Worm (Caenorhabditis elegans) whole organism, mixed stage, embryonic: ENCODE data around the gene hint-3.

Source experiments
- M03D4.4 ChIP-seq: sonication (generic microtip); optimal IDR thresholded peaks from 2 replicates; lab custom pipeline; 2017; ENCODE audit warnings: mild to moderate bottlenecking, missing genetic modification characterization, missing compliant biosample characterization
- bed-3 ChIP-seq: fragments of 200-800 bp; sonication (Bioruptor generic); optimal IDR thresholded peaks from 3 replicates; lab custom pipeline; 2018; ENCODE audit warnings: mild to moderate bottlenecking, missing genetic modification characterization, moderate library complexity, missing compliant biosample characterization
- blmp-1 ChIP-seq: fragments of 150-350 bp; optimal IDR thresholded peaks from 2 replicates; lab custom pipeline; 2014; ENCODE audit warnings: missing biosample characterization, missing genetic modification characterization
- ceh-39 ChIP-seq: fragments of 150-350 bp; optimal IDR thresholded peaks from 2 replicates; lab custom pipeline; 2014; ENCODE audit warnings: missing biosample characterization, missing genetic modification characterization
- ceh-43 ChIP-seq: fragments of 200-800 bp; sonication (Bioruptor generic); optimal IDR thresholded peaks from 2 replicates; lab custom pipeline; 2018; ENCODE audit warnings: mild to moderate bottlenecking, missing genetic modification characterization, moderate library complexity, missing compliant biosample characterization
- ces-1 ChIP-seq: fragments of 150-350 bp; optimal IDR thresholded peaks from 2 replicates; lab custom pipeline; 2014; ENCODE audit warnings: missing biosample characterization, missing genetic modification reagents, missing genetic modification characterization
- cnd-1 ChIP-seq: fragments of 200-800 bp; sonication (Bioruptor generic); optimal IDR thresholded peaks from 2 replicates; lab custom pipeline; 2018; ENCODE audit warnings: mild to moderate bottlenecking, missing genetic modification characterization, missing compliant biosample characterization
- drap-1 ChIP-seq: fragments of 200-800 bp; sonication (Bioruptor generic); optimal IDR thresholded peaks from 3 replicates; lab custom pipeline; 2018; ENCODE audit warnings: mild to moderate bottlenecking, missing genetic modification characterization, missing compliant biosample characterization
- elt-1 ChIP-seq: sonication (generic microtip); optimal IDR thresholded peaks from 2 replicates; lab custom pipeline; 2017; ENCODE audit warnings: missing genetic modification characterization, mild to moderate bottlenecking, missing compliant biosample characterization, antibody characterized with exemption, moderate library complexity, borderline replicate concordance; ENCODE audit not compliant: insufficient read depth
- elt-3 ChIP-seq: fragments of 150-350 bp; optimal IDR thresholded peaks from 2 replicates; lab custom pipeline; 2014; ENCODE audit warnings: missing biosample characterization, missing genetic modification characterization
- flh-1 ChIP-seq: fragments of 200-800 bp; sonication (Bioruptor generic); optimal IDR thresholded peaks from 2 replicates; lab custom pipeline; 2018; ENCODE audit warnings: mild to moderate bottlenecking, missing genetic modification characterization, moderate library complexity, missing compliant biosample characterization
- ham-2 ChIP-seq: fragments of 200-800 bp; sonication (Bioruptor generic); optimal IDR thresholded peaks from 2 replicates; lab custom pipeline; 2018; ENCODE audit warnings: mild to moderate bottlenecking, missing genetic modification characterization, missing compliant biosample characterization
- hlh-1 ChIP-seq: fragments of 150-350 bp; optimal IDR thresholded peaks from 2 replicates; lab custom pipeline; 2014; ENCODE audit warnings: missing biosample characterization, missing genetic modification reagents, missing genetic modification characterization
- lin-13 ChIP-seq: fragments of 150-350 bp; optimal IDR thresholded peaks from 2 replicates; lab custom pipeline; 2014; ENCODE audit warnings: missing biosample characterization, missing genetic modification characterization
- lin-32 ChIP-seq: fragments of 200-800 bp; sonication (Bioruptor generic); optimal IDR thresholded peaks from 2 replicates; lab custom pipeline; 2018; ENCODE audit warnings: mild to moderate bottlenecking, missing genetic modification characterization, missing compliant biosample characterization
- lsy-2 ChIP-seq: fragments of 150-350 bp; optimal IDR thresholded peaks from 2 replicates; lab custom pipeline; 2014; ENCODE audit warnings: missing biosample characterization, missing genetic modification characterization
- mab-5 ChIP-seq: fragments of 150-350 bp; optimal IDR thresholded peaks from 2 replicates; lab custom pipeline; 2014; ENCODE audit warnings: missing biosample characterization, missing genetic modification characterization
- mep-1 ChIP-seq: fragments of 150-350 bp; optimal IDR thresholded peaks from 2 replicates; lab custom pipeline; 2017; ENCODE audit warnings: missing biosample characterization, missing genetic modification reagents, missing genetic modification characterization, inconsistent platforms
- mls-2 ChIP-seq: sonication (generic microtip); optimal IDR thresholded peaks from 2 replicates; lab custom pipeline; 2016; ENCODE audit warnings: mild to moderate bottlenecking, missing genetic modification characterization, moderate library complexity, missing compliant biosample characterization
- nhr-12 ChIP-seq: fragments of 150-350 bp; optimal IDR thresholded peaks from 2 replicates; lab custom pipeline; 2014; ENCODE audit warnings: missing biosample characterization, missing genetic modification characterization
- nhr-2 ChIP-seq: fragments of 150-350 bp; optimal IDR thresholded peaks from 2 replicates; lab custom pipeline; 2014; ENCODE audit warnings: missing biosample characterization, missing genetic modification characterization
- nhr-237 ChIP-seq: fragments of 150-350 bp; optimal IDR thresholded peaks from 2 replicates; lab custom pipeline; 2014; ENCODE audit warnings: missing biosample characterization, missing genetic modification characterization
- nhr-28 ChIP-seq: fragments of 150-350 bp; optimal IDR thresholded peaks from 2 replicates; lab custom pipeline; 2014; ENCODE audit warnings: missing biosample characterization, missing genetic modification characterization
- nhr-76 ChIP-seq: sonication (generic microtip); optimal IDR thresholded peaks from 2 replicates; lab custom pipeline; 2017; ENCODE audit warnings: missing biosample characterization, missing genetic modification characterization
- pha-4 ChIP-seq: fragments of 150-350 bp; optimal IDR thresholded peaks from 2 replicates; lab custom pipeline; 2018; ENCODE audit warnings: missing biosample characterization, missing genetic modification reagents, missing genetic modification characterization
- sem-2 ChIP-seq: fragments of 200-800 bp; sonication (Bioruptor generic); optimal IDR thresholded peaks from 2 replicates; lab custom pipeline; 2018; ENCODE audit warnings: mild to moderate bottlenecking, missing genetic modification characterization, missing compliant biosample characterization
- snpc-4 ChIP-seq: fragments of 150-350 bp; optimal IDR thresholded peaks from 2 replicates; lab custom pipeline; 2014; ENCODE audit warnings: missing biosample characterization, missing genetic modification characterization
- sptf-1 ChIP-seq: sonication (generic microtip); optimal IDR thresholded peaks from 2 replicates; lab custom pipeline; 2017; ENCODE audit warnings: mild to moderate bottlenecking, missing genetic modification characterization, moderate library complexity, missing compliant biosample characterization
- unc-120 ChIP-seq: sonication (generic microtip); optimal IDR thresholded peaks from 2 replicates; lab custom pipeline; 2017; ENCODE audit warnings: missing genetic modification characterization, missing compliant biosample characterization; ENCODE audit not compliant: poor library complexity, severe bottlenecking
- unc-39 ChIP-seq: fragments of 150-350 bp; optimal IDR thresholded peaks from 2 replicates; lab custom pipeline; 2014; ENCODE audit warnings: missing biosample characterization, missing genetic modification characterization
- zip-8 ChIP-seq: fragments of 150-350 bp; optimal IDR thresholded peaks from 2 replicates; lab custom pipeline; 2014; ENCODE audit warnings: missing biosample characterization, missing genetic modification characterization
- ztf-11 ChIP-seq: fragments of 150-350 bp; optimal IDR thresholded peaks from 2 replicates; lab custom pipeline; 2014; ENCODE audit warnings: missing biosample characterization, missing genetic modification characterization

The hint-3 gene

DNA sequence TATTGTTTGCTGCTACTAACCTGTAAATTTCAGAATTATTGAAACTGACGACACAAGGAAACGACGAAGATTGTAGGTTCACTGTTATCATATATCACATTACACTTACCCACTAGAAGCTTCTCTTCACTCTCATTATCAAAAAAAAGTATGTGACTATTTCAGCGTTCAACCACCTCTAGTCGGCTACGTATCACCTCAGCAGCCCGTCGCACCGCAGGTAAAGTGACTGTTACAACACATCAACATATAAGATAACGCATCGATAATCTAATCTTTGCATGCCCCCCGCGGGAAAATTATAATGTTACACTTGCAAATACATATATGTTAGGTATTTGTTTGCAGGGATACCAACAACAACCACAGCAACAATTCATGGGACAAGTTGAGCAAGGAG is 26.4 kb downstream of the hint-3 start:
- no peak for TF ChIP-seq lin-13 (tag; lab: Kevin White, UChicago)
- no peak for TF ChIP-seq elt-1 (tag; lab: Kevin White, UChicago)
- no peak for TF ChIP-seq ham-2 (GFP tag; lab: Kevin White, UChicago)
- TF ChIP-seq nhr-237: no peak
- TF ChIP-seq ztf-11 (tag; lab: Kevin White, UChicago): no peak
- no peak for TF ChIP-seq sptf-1 (tag; lab: Kevin White, UChicago)
- TF ChIP-seq lin-32 (GFP tag; lab: Kevin White, UChicago): no peak
- TF ChIP-seq zip-8 (tag; lab: Kevin White, UChicago): no peak
- TF ChIP-seq unc-120 (tag; lab: Kevin White, UChicago): no peak
- no peak for TF ChIP-seq sem-2 (GFP tag; lab: Kevin White, UChicago)
- TF ChIP-seq elt-3: no peak
- no peak for TF ChIP-seq cnd-1 (tag; lab: Kevin White, UChicago)
- no peak for TF ChIP-seq lsy-2 (tag; lab: Kevin White, UChicago)
- no peak for TF ChIP-seq mab-5 (tag; lab: Kevin White, UChicago)
- TF ChIP-seq mep-1 (tag; lab: Kevin White, UChicago): no peak
- TF ChIP-seq drap-1 (GFP tag; lab: Kevin White, UChicago): no peak
- TF ChIP-seq M03D4.4 (tag; lab: Kevin White, UChicago): no peak
- no peak for TF ChIP-seq snpc-4 (tag; lab: Kevin White, UChicago)

DNA sequence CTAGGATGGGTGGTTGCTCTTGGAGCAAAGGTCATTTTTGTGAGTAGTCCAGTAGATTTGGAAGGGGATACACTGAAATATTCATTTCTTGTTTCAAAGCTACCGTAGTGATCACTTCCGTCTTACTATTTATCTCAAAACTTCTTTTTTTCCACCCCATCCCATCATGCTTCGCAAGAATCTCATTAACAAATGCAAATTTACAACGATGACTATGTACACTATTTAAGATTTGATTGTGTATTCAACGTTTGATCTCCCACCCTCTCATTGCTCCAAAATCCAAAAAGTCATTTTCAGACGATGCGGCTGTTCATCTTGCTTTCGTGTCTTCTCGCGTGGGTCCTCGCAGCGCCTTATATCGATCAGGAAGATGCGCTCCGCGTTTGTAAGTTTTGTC is 32.8 kb downstream of the hint-3 start, which contains the start of gene flp-21:
flp-21 (plus strand) TSS at position 301 of the 400 bp plus-strand sequence.
- no peak for TF ChIP-seq cnd-1 (tag; lab: Kevin White, UChicago)

DNA sequence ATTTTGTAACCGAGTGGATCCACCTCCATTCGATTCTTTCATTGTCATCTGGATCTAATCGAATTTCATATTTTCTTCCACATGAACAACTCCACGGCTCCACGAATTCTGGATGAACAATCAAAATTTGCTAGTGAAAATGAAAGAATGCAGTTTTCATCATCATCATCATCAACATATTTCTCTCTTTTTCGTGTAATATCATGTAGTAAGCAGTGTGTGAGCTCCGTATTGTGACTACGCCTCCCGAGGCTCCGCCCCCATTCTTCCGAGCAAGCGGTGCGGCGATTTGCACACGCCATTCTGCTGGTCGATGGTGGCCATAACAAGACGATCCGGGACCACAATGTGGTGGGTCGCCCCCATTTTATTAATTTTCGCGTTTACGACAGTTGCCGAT is 37.8 kb downstream of the hint-3 start, which contains the start of gene ZK742.7:
ZK742.7 (plus strand) TSS at position 301 of the 400 bp plus-strand sequence.
- TF ChIP-seq elt-1 (tag; lab: Kevin White, UChicago): no peak
- no peak for TF ChIP-seq nhr-2 (tag; lab: Kevin White, UChicago)
- TF ChIP-seq lsy-2 (tag; lab: Kevin White, UChicago): no peak
- no peak for TF ChIP-seq hlh-1
- TF ChIP-seq ceh-39 (tag; lab: Kevin White, UChicago): no peak
- no peak for TF ChIP-seq ham-2 (GFP tag; lab: Kevin White, UChicago)
- no peak for TF ChIP-seq flh-1 (GFP tag; lab: Kevin White, UChicago)
- TF ChIP-seq mls-2: no peak
- TF ChIP-seq bed-3 (GFP tag; lab: Kevin White, UChicago): no peak
- TF ChIP-seq ceh-43 (GFP tag; lab: Kevin White, UChicago): no peak
- no peak for TF ChIP-seq zip-8 (tag; lab: Kevin White, UChicago)
- no peak for TF ChIP-seq unc-39 (tag; lab: Kevin White, UChicago)
- TF ChIP-seq blmp-1: no peak
- no peak for TF ChIP-seq nhr-76
- TF ChIP-seq nhr-28 (tag; lab: Kevin White, UChicago): no peak
- TF ChIP-seq ces-1 (GFP tag; lab: Kevin White, UChicago): no peak

DNA sequence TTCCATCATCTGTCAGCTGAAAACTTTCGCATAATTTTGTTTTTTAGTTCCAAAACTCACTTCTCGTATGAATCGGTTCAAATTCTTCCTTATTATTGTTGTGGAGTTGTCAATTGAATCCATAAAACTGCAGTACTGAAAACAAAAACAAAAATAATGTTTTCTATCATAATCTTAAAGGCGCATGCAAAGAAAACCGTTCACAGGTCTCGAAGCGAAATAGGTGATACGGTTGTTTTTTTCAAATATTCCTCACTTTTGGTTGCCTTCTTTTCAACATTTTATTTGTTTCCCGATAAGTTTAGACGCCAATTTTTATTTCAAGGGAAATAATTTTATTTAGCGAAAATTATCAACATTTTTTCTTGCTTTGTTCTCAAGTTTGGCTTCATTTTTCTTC is 43.3 kb downstream of the hint-3 start:
- TF ChIP-seq unc-120 (tag; lab: Kevin White, UChicago) (no peak), lin-32 (GFP tag; lab: Kevin White, UChicago) (no peak), nhr-28 (tag; lab: Kevin White, UChicago) (no peak), pha-4 (no peak), nhr-12 (tag; lab: Kevin White, UChicago) (no peak), flh-1 (GFP tag; lab: Kevin White, UChicago) (no peak), blmp-1 (no peak), ham-2 (GFP tag; lab: Kevin White, UChicago) (no peak), mls-2 (no peak), nhr-237 (no peak)
- TF ChIP-seq, all 35 proteins: peak for 0
